Fruit fly (Drosophila melanogaster): ENCODE measurements around the gene Pgant6.

Gene Pgant6

DNA sequence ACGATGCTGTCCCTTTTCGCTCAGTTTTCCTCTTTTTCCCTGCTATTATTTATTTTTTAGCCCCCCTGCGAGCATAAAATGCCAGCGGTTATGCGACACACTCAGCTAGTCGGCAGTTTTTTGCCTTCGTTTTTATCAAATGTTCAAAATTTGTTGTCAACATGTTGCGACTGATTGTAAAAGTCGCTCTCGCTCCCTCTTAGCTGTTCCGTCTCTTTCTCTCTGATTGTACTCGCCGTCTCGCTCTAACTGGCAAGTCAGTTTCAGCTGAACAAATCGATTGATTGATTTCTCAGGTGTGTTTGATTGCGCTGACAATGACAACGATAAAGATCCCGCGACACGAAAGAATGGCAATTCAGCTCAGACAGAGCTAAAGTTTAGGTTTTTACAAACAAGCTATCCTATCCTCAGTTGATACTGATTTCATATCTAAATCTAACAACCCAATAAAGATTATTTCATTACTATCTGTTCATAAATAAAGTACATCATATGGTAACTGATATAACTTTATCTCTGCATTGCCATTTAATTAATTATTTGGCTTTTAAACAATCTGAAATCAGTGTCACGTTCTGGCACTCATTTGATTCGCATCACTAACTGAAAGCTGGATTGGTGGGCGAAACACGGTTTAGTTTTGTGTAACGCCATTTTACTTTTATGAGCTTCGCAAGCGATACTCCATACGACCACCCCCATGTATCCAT is 36.2 kb upstream of the Pgant6 start (continued):
- TF ChIP-seq ci (GFP tag; IDR thresholded peaks at IDR 0.05): peak; percentile 32; the same call in 1 of the 3 replicates
- peak; percentile 20 for TF ChIP-seq Asciz (GFP tag; optimal IDR thresholded peaks at IDR 0.05)
- TF ChIP-seq onecut (GFP tag; IDR thresholded peaks at IDR 0.05): peak; percentile 91
- TF ChIP-seq Pdp1 (GFP tag; optimal IDR thresholded peaks at IDR 0.05): peak in 1 of 2 experiments; percentile 13
- no peak for TF ChIP-seq pzg (GFP tag; optimal IDR thresholded peaks at IDR 0.05)
- TF ChIP-seq bbx (GFP tag; IDR thresholded peaks at IDR 0.05; ENCODE audit: partially characterized antibody): no peak
- TF ChIP-seq CG3163 (GFP tag; optimal IDR thresholded peaks at IDR 0.05): no peak
- no peak for TF ChIP-seq CG16815 (GFP tag; optimal IDR thresholded peaks at IDR 0.05)
- 0 out of 4 replicates have a peak, but pooled peaks have one; percentile 46 for TF ChIP-seq chinmo (GFP tag; IDR thresholded peaks at IDR 0.05; ENCODE audit: partially characterized antibody)
- TF ChIP-seq cad (GFP tag; optimal IDR thresholded peaks at IDR 0.05): no peak
- TF ChIP-seq Deaf1 (tag; optimal IDR thresholded peaks at IDR 0.05): peak; percentile 45
- no peak for TF ChIP-seq az2 (GFP tag; optimal IDR thresholded peaks at IDR 0.05)
- TF ChIP-seq chm (GFP tag; IDR thresholded peaks at IDR 0.05): 0 out of 2 replicates have a peak, but pooled peaks have one; percentile 28
- no peak for TF ChIP-seq D19A (tag; optimal IDR thresholded peaks at IDR 0.05)
- TF ChIP-seq CG18764 (GFP tag; optimal IDR thresholded peaks at IDR 0.05): no peak
- TF ChIP-seq CG2199 (GFP tag; IDR thresholded peaks at IDR 0.05): peak; percentile 95
- no peak for TF ChIP-seq CG11085 (GFP tag; IDR thresholded peaks at IDR 0.05)
- no peak for TF ChIP-seq zf30C (GFP tag; optimal IDR thresholded peaks at IDR 0.05)
- TF ChIP-seq H2.0 (GFP tag; IDR thresholded peaks at IDR 0.05): no peak
- no peak for TF ChIP-seq da (GFP tag; optimal IDR thresholded peaks at IDR 0.05)
- TF ChIP-seq lab (GFP tag; optimal IDR thresholded peaks at IDR 0.05): peak; percentile 79
- TF ChIP-seq sima (GFP tag; optimal IDR thresholded peaks at IDR 0.05): no peak
- TF ChIP-seq prd (optimal IDR thresholded peaks at IDR 0.05): no peak
- TF ChIP-seq prd (GFP tag; IDR thresholded peaks at IDR 0.05): no peak
- TF ChIP-seq CG2678 (tag; optimal IDR thresholded peaks at IDR 0.05): peak; percentile 18
- TF ChIP-seq BEAF-32 (GFP tag; optimal IDR thresholded peaks at IDR 0.05): no peak
- peak; percentile 28 for TF ChIP-seq CG12071 (GFP tag; optimal IDR thresholded peaks at IDR 0.05)
- TF ChIP-seq Trl (optimal IDR thresholded peaks at IDR 0.05): no peak
- TF ChIP-seq Trl (GFP tag; optimal IDR thresholded peaks at IDR 0.05): no peak
- no peak for TF ChIP-seq Blimp-1 (GFP tag; optimal IDR thresholded peaks at IDR 0.05)
- TF ChIP-seq caup (GFP tag; optimal IDR thresholded peaks at IDR 0.05; ENCODE audit: severe bottlenecking): peak; percentile 61
- no peak for TF ChIP-seq ATbp (GFP tag; optimal IDR thresholded peaks at IDR 0.05)
- TF ChIP-seq CG13296 (GFP tag; optimal IDR thresholded peaks at IDR 0.05): no peak
- TF ChIP-seq mirr (GFP tag; optimal IDR thresholded peaks at IDR 0.05): peak; percentile 69
- TF ChIP-seq knrl (GFP tag; IDR thresholded peaks at IDR 0.05; ENCODE audit: partially characterized antibody): no peak
- TF ChIP-seq CG9727 (GFP tag; optimal IDR thresholded peaks at IDR 0.05): no peak
- TF ChIP-seq CG8089 (GFP tag; optimal IDR thresholded peaks at IDR 0.05): no peak
- TF ChIP-seq wek (GFP tag; optimal IDR thresholded peaks at IDR 0.05): no peak
- no peak for TF ChIP-seq dan (GFP tag; IDR thresholded peaks at IDR 0.05)
- TF ChIP-seq GATAe (GFP tag; conservative IDR thresholded peaks at IDR 0.05): peak; percentile 33; the same call in 1 of the 2 replicates
- peak; percentile 79 for TF ChIP-seq CG10321 (GFP tag; IDR thresholded peaks at IDR 0.05)
- TF ChIP-seq CG5180 (GFP tag; optimal IDR thresholded peaks at IDR 0.05): peak; percentile 90
- no peak for TF ChIP-seq stc (GFP tag; IDR thresholded peaks at IDR 0.05)
- peak; percentile 63 for TF ChIP-seq Med (GFP tag)
- TF ChIP-seq E2f1 (GFP tag; IDR thresholded peaks at IDR 0.05): no peak
- TF ChIP-seq exex (tag; optimal IDR thresholded peaks at IDR 0.05): peak; percentile 62
- peak; percentile 72 for TF ChIP-seq sug (tag; optimal IDR thresholded peaks at IDR 0.05)
- no peak for TF ChIP-seq zen (tag; optimal IDR thresholded peaks at IDR 0.05)
- TF ChIP-seq dysf (GFP tag; IDR thresholded peaks at IDR 0.05): peak; percentile 35; the same call in 1 of the 3 replicates
- no peak for TF ChIP-seq CG10959 (GFP tag; IDR thresholded peaks at IDR 0.05)

All from whole organism, embryonic.